Worm (Caenorhabditis elegans) whole organism, late embryonic: ENCODE data around the gene Y73B3A.4.
A peak's percentile ranks its signal among the peaks of the same experiment; 100 is the strongest.
"Not testable (repeated sequence)": the region's sequence is repeated elsewhere in the genome, so short reads cannot be mapped to it uniquely, and the experiment has no call there.

Experiments used
- C38D4.7 ChIP-seq: fragments of 200-800 bp; sonication (Bioruptor generic); optimal IDR thresholded peaks from 2 replicates; lab custom pipeline; 2018; ENCODE audit warnings: mild to moderate bottlenecking, missing genetic modification characterization, moderate library complexity, missing compliant biosample characterization
- F13H6.1 ChIP-seq: sonication (generic microtip); optimal IDR thresholded peaks from 2 replicates; lab custom pipeline; 2016; ENCODE audit warnings: missing genetic modification characterization, missing compliant biosample characterization
- K02D7.2 ChIP-seq: sonication (generic microtip); optimal IDR thresholded peaks from 2 replicates; lab custom pipeline; 2017; ENCODE audit warnings: mild to moderate bottlenecking, missing genetic modification characterization, missing compliant biosample characterization
- Y22D7AL.16 ChIP-seq: sonication (generic microtip); optimal IDR thresholded peaks from 2 replicates; lab custom pipeline; 2016; ENCODE audit warnings: missing genetic modification characterization, missing compliant biosample characterization
- ceh-14 ChIP-seq: sonication (generic microtip); optimal IDR thresholded peaks from 2 replicates; lab custom pipeline; 2016; ENCODE audit warnings: missing genotype, missing genetic modification characterization, missing compliant biosample characterization
- ceh-18 ChIP-seq: sonication (generic microtip); optimal IDR thresholded peaks from 2 replicates; lab custom pipeline; 2016; ENCODE audit warnings: missing genetic modification characterization, missing compliant biosample characterization
- ceh-2 ChIP-seq: sonication (generic microtip); optimal IDR thresholded peaks from 2 replicates; lab custom pipeline; 2016; ENCODE audit warnings: missing genotype, missing genetic modification characterization, missing compliant biosample characterization
- ceh-22 ChIP-seq: sonication (generic microtip); optimal IDR thresholded peaks from 2 replicates; lab custom pipeline; 2017; ENCODE audit warnings: missing biosample characterization, missing genetic modification characterization
- ceh-24 ChIP-seq: sonication (generic microtip); optimal IDR thresholded peaks from 2 replicates; lab custom pipeline; 2016; ENCODE audit warnings: mild to moderate bottlenecking, missing genetic modification characterization, missing compliant biosample characterization
- ceh-30 ChIP-seq: fragments of 150-350 bp; optimal IDR thresholded peaks from 2 replicates; lab custom pipeline; 2014; ENCODE audit warnings: missing biosample characterization, missing genetic modification characterization
- ceh-34 ChIP-seq: sonication (generic microtip); optimal IDR thresholded peaks from 2 replicates; lab custom pipeline; 2016; ENCODE audit warnings: mild to moderate bottlenecking, missing genetic modification characterization, missing compliant biosample characterization
- ceh-45 ChIP-seq: fragments of 200-800 bp; sonication (Bioruptor generic); IDR thresholded peaks from 2 replicates; pipeline ENCODE4 v1.3.6; 2022; ENCODE audit warnings: missing genetic modification reagents, missing genetic modification characterization, missing compliant biosample characterization
- che-1 ChIP-seq: sonication (generic microtip); optimal IDR thresholded peaks from 2 replicates; lab custom pipeline; 2016; ENCODE audit warnings: mild to moderate bottlenecking, missing genetic modification characterization, missing compliant biosample characterization
- dmd-4 ChIP-seq: sonication (generic microtip); optimal IDR thresholded peaks from 2 replicates; lab custom pipeline; 2016; ENCODE audit warnings: borderline replicate concordance, missing genetic modification characterization, missing compliant biosample characterization
- dve-1 ChIP-seq: sonication (generic microtip); optimal IDR thresholded peaks from 2 replicates; lab custom pipeline; 2017; ENCODE audit warnings: antibody characterized with exemption, mild to moderate bottlenecking, missing genetic modification characterization, missing compliant biosample characterization
- elt-2 ChIP-seq: sonication (generic microtip); optimal IDR thresholded peaks from 2 replicates; lab custom pipeline; 2016; ENCODE audit warnings: missing genetic modification reagents, missing genetic modification characterization, missing compliant biosample characterization
- elt-4 ChIP-seq: sonication (generic microtip); optimal IDR thresholded peaks from 2 replicates; lab custom pipeline; 2016; ENCODE audit warnings: missing genetic modification characterization, missing compliant biosample characterization
- ets-4 ChIP-seq: sonication (generic microtip); optimal IDR thresholded peaks from 2 replicates; lab custom pipeline; 2016; ENCODE audit warnings: missing genetic modification characterization, missing compliant biosample characterization
- eyg-1 ChIP-seq: sonication (generic microtip); optimal IDR thresholded peaks from 2 replicates; lab custom pipeline; 2016; ENCODE audit warnings: missing genotype, missing genetic modification characterization, missing compliant biosample characterization
- fax-1 ChIP-seq: sonication (generic microtip); optimal IDR thresholded peaks from 2 replicates; lab custom pipeline; 2016; ENCODE audit warnings: missing genotype, missing genetic modification characterization, missing compliant biosample characterization
- fkh-10 ChIP-seq: fragments of 150-350 bp; optimal IDR thresholded peaks from 2 replicates; lab custom pipeline; 2014; ENCODE audit warnings: missing biosample characterization, missing genetic modification reagents, missing genetic modification characterization
- hlh-30 ChIP-seq: sonication (generic microtip); optimal IDR thresholded peaks from 2 replicates; lab custom pipeline; 2017; ENCODE audit warnings: antibody characterized with exemption, missing genetic modification characterization, missing compliant biosample characterization; ENCODE audit not compliant: insufficient read depth
- lim-6 ChIP-seq: sonication (generic microtip); optimal IDR thresholded peaks from 2 replicates; lab custom pipeline; 2016; ENCODE audit warnings: missing genetic modification characterization, missing compliant biosample characterization
- nfya-1 ChIP-seq: sonication (generic microtip); optimal IDR thresholded peaks from 2 replicates; lab custom pipeline; 2017; ENCODE audit warnings: missing genetic modification characterization, mild to moderate bottlenecking, missing compliant biosample characterization, antibody characterized with exemption, moderate library complexity
- odd-2 ChIP-seq: sonication (generic microtip); optimal IDR thresholded peaks from 2 replicates; lab custom pipeline; 2017; ENCODE audit warnings: antibody characterized with exemption, mild to moderate bottlenecking, missing genetic modification characterization, missing compliant biosample characterization
- pax-1 ChIP-seq: fragments of 150-350 bp; optimal IDR thresholded peaks from 2 replicates; lab custom pipeline; 2014; ENCODE audit warnings: missing biosample characterization, missing genetic modification characterization
- pha-4 ChIP-seq: fragments of 150-350 bp; optimal IDR thresholded peaks from 2 replicates; lab custom pipeline; 2018; ENCODE audit warnings: missing biosample characterization, missing genetic modification reagents, missing genetic modification characterization
- sdc-2 ChIP-seq: sonication (generic microtip); optimal IDR thresholded peaks from 2 replicates; lab custom pipeline; 2016; ENCODE audit warnings: missing genotype, missing genetic modification characterization, missing compliant biosample characterization
- syd-9 ChIP-seq: sonication (generic microtip); optimal IDR thresholded peaks from 2 replicates; lab custom pipeline; 2016; ENCODE audit warnings: mild to moderate bottlenecking, missing genetic modification characterization, moderate library complexity, missing compliant biosample characterization
- tbx-7 ChIP-seq: sonication (generic microtip); optimal IDR thresholded peaks from 2 replicates; lab custom pipeline; 2016; ENCODE audit warnings: missing genotype, missing genetic modification characterization, missing compliant biosample characterization
- unc-42 ChIP-seq: sonication (generic microtip); optimal IDR thresholded peaks from 2 replicates; lab custom pipeline; 2016; ENCODE audit warnings: missing genotype, missing genetic modification characterization, missing compliant biosample characterization
- unc-55 ChIP-seq: sonication (generic microtip); optimal IDR thresholded peaks from 2 replicates; lab custom pipeline; 2017; ENCODE audit warnings: missing biosample characterization, missing genetic modification reagents, missing genetic modification characterization
- zip-5 ChIP-seq: sonication (generic microtip); optimal IDR thresholded peaks from 2 replicates; lab custom pipeline; 2016; ENCODE audit warnings: missing genetic modification characterization, missing compliant biosample characterization

Gene Y73B3A.4

ce11 chrX:104737-105136 is at the start of gene Y73B3A.4:
Gene Y73B3A.4, minus strand, starts transcription at chrX:104777.
- not testable (repeated sequence) for TF ChIP-seq Y22D7AL.16; syd-9 (tag; lab: Kevin White, UChicago); ceh-45 (GFP tag; lab: Robert Waterston, UW)

ce11 chrX:147824-148223 is 43.2 kb upstream of the Y73B3A.4 start, which contains the start of gene Y73B3A.11:
Gene Y73B3A.11, plus strand, starts transcription at chrX:148124.
- no peak for TF ChIP-seq zip-5
- no peak for TF ChIP-seq ceh-18
- no peak for TF ChIP-seq tbx-7
- no peak for TF ChIP-seq pha-4 (tag; lab: Kevin White, UChicago)
- no peak for TF ChIP-seq eyg-1
- TF ChIP-seq K02D7.2 (tag; lab: Kevin White, UChicago), result no peak
- no peak for TF ChIP-seq elt-2 (tag; lab: Kevin White, UChicago)
- TF ChIP-seq dmd-4 (tag; lab: Kevin White, UChicago), result no peak
- TF ChIP-seq fkh-10 (GFP tag; lab: Kevin White, UChicago), result no peak
- no peak for TF ChIP-seq unc-42 (tag; lab: Kevin White, UChicago)
- TF ChIP-seq syd-9 (tag; lab: Kevin White, UChicago), result no peak
- TF ChIP-seq ceh-30 (tag; lab: Kevin White, UChicago), result no peak
- TF ChIP-seq ceh-14 (tag; lab: Kevin White, UChicago), result no peak
- TF ChIP-seq che-1 (tag; lab: Kevin White, UChicago), result no peak
- no peak for TF ChIP-seq Y22D7AL.16
- TF ChIP-seq ceh-2 (tag; lab: Kevin White, UChicago), result no peak
- TF ChIP-seq, all 69 proteins: peak for 0

ce11 chrX:146832-147231 is 42.3 kb upstream of the Y73B3A.4 start:
- TF ChIP-seq ceh-18, result peak; percentile 95
- no peak for TF ChIP-seq hlh-30 (tag; lab: Kevin White, UChicago)

- no peak for TF ChIP-seq pha-4 (tag; lab: Kevin White, UChicago)
- TF ChIP-seq eyg-1, result no peak
- TF ChIP-seq ceh-2 (tag; lab: Kevin White, UChicago), result no peak
- TF ChIP-seq C38D4.7 (GFP tag; lab: Kevin White, UChicago), result no peak
- TF ChIP-seq lim-6 (tag; lab: Kevin White, UChicago), result no peak
- no peak for TF ChIP-seq F13H6.1 (tag; lab: Kevin White, UChicago)
- no peak for TF ChIP-seq elt-4 (tag; lab: Kevin White, UChicago)
- no peak for TF ChIP-seq odd-2 (tag; lab: Kevin White, UChicago)
- TF ChIP-seq unc-55 (GFP tag; lab: Kevin White, UChicago), result no peak
- TF ChIP-seq ets-4 (tag; lab: Kevin White, UChicago), result no peak
- no peak for TF ChIP-seq ceh-34
- TF ChIP-seq dve-1 (tag; lab: Kevin White, UChicago), result no peak
- TF ChIP-seq ceh-24, result no peak
- no peak for TF ChIP-seq sdc-2
- TF ChIP-seq nfya-1 (tag; lab: Kevin White, UChicago), result no peak
- no peak for TF ChIP-seq Y22D7AL.16
- no peak for TF ChIP-seq dmd-4 (tag; lab: Kevin White, UChicago)
- TF ChIP-seq fax-1 (tag; lab: Kevin White, UChicago), result no peak
- TF ChIP-seq, all 69 proteins: peak for 0
These were observed 36.6 kb upstream of the Y73B3A.4 start, which contains the start of gene Y73B3A.8 for ce11 chrX:141149-141548. Gene Y73B3A.8, minus strand, starts transcription at chrX:141249.

- not testable (repeated sequence) for TF ChIP-seq ceh-22; pax-1 (tag; lab: Kevin White, UChicago); elt-4 (tag; lab: Kevin White, UChicago)
These were observed 14.8 kb upstream of the Y73B3A.4 start, which contains the start of gene fbxa-16 for ce11 chrX:119363-119762. Gene fbxa-16, plus strand, starts transcription at chrX:119663.
